Fruit fly (Drosophila melanogaster): ENCODE data around the gene Acox3.

Gene Acox3

DNA sequence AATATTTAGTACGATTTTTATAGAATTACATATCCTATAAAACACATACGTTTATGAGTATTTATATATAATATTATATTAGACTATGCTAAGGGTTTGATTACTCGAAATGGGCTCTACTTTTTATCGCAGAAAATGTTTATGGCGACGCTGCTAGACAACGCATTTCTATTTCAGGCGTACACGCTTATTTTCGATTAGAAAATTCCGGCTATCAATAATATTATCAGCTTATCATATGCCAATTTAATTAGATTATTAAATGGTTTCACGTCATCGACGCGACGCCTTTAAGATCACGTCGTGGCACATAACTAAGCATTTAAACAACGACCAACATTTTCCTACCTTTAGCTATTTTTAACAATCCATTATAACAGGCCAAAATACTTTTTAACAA lies 21.9 kb downstream of the Acox3 start:
- TF ChIP-seq exex (tag; optimal IDR thresholded peaks at IDR 0.05) (peak; percentile 95), sd (tag; optimal IDR thresholded peaks at IDR 0.05) (peak; percentile 37), Jarid2 (GFP tag; optimal IDR thresholded peaks at IDR 0.05) (no peak), jumu (GFP tag; optimal IDR thresholded peaks at IDR 0.05) (no peak), CG34376 (GFP tag; optimal IDR thresholded peaks at IDR 0.05) (peak; percentile 40), mirr (GFP tag; optimal IDR thresholded peaks at IDR 0.05) (peak; percentile 40), rib (GFP tag; IDR thresholded peaks at IDR 0.05) (no peak)

DNA sequence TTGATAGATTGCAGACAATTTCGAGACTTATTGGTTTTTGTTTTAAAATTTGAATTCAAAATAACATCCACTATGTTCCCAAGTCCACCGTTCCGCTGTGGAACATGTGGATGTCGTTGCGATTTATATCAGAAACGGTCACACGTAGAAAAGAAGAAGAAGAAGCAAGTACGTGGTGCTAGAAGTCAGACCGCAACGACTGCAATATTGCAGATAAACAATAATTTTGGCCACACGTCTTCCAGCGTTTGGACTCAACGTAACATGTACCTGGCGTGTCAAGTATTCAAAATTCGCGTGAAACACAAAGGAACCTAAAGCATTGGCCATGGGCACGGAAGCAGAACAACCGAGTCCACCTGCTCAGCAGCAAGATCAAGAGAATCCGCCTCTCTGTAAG lies 24.0 kb downstream of the Acox3 start, which contains the start of gene Fic:
Gene Fic, plus strand, starts transcription at position 139 of the 400 bp plus-strand sequence.
- no peak for TF ChIP-seq Dip2 (GFP tag; IDR thresholded peaks at IDR 0.05)
- no peak for TF ChIP-seq dimm (GFP tag; IDR thresholded peaks at IDR 0.05)
- peak; percentile 90 for TF ChIP-seq Xbp1 (GFP tag; optimal IDR thresholded peaks at IDR 0.05)
- TF ChIP-seq CG14710 (tag; optimal IDR thresholded peaks at IDR 0.05), result no peak
- peak; percentile 4 for TF ChIP-seq CG12659 (GFP tag; optimal IDR thresholded peaks at IDR 0.05)
- TF ChIP-seq MESR4 (GFP tag; optimal IDR thresholded peaks at IDR 0.05), result peak; percentile 85
- TF ChIP-seq ash1 (GFP tag; optimal IDR thresholded peaks at IDR 0.05), result no peak
- no peak for TF ChIP-seq CG11398 (GFP tag; optimal IDR thresholded peaks at IDR 0.05)
- peak; percentile 26 for TF ChIP-seq YL-1 (GFP tag; optimal IDR thresholded peaks at IDR 0.05)
- no peak; the same call in 1 of the 2 replicates for TF ChIP-seq Scr (GFP tag; IDR thresholded peaks at IDR 0.05; ENCODE audit: partially characterized antibody)
- peak; percentile 16 for TF ChIP-seq trem (tag; optimal IDR thresholded peaks at IDR 0.05)
- no peak for TF ChIP-seq HLH3B (GFP tag; IDR thresholded peaks at IDR 0.05)
- TF ChIP-seq CG14860 (GFP tag; IDR thresholded peaks at IDR 0.05; ENCODE audit: partially characterized antibody), result no peak
- TF ChIP-seq Mrtf (GFP tag; IDR thresholded peaks at IDR 0.05), result no peak
- peak; percentile 22; the same call in 2 of the 3 replicates for TF ChIP-seq CG34224 (GFP tag; IDR thresholded peaks at IDR 0.05; ENCODE audit: partially characterized antibody)
- peak; percentile 58; the same call in 1 of the 2 replicates for TF ChIP-seq CG13287 (GFP tag; IDR thresholded peaks at IDR 0.05; ENCODE audit: partially characterized antibody)
- TF ChIP-seq kni (GFP tag; optimal IDR thresholded peaks at IDR 0.05), result no peak
- TF ChIP-seq Lhr (GFP tag; optimal IDR thresholded peaks at IDR 0.05), result no peak
- TF ChIP-seq CG17829 (tag; optimal IDR thresholded peaks at IDR 0.05), result peak; percentile 0
- TF ChIP-seq CG12236 (GFP tag; optimal IDR thresholded peaks at IDR 0.05), result no peak
- no peak for TF ChIP-seq Chrac-16 (GFP tag; optimal IDR thresholded peaks at IDR 0.05)
- no peak for TF ChIP-seq BEAF-32 (GFP tag; optimal IDR thresholded peaks at IDR 0.05)
- no peak for TF ChIP-seq lmd (GFP tag; IDR thresholded peaks at IDR 0.05)
- peak; percentile 60 for TF ChIP-seq E2f2 (GFP tag; IDR thresholded peaks at IDR 0.05)
- TF ChIP-seq CG12219 (GFP tag; optimal IDR thresholded peaks at IDR 0.05), result no peak
- TF ChIP-seq stc (GFP tag; IDR thresholded peaks at IDR 0.05), result peak; percentile 27; the same call in 1 of the 2 replicates
- no peak for TF ChIP-seq CG17612 (GFP tag; IDR thresholded peaks at IDR 0.05)
- TF ChIP-seq CG1602 (GFP tag; optimal IDR thresholded peaks at IDR 0.05), result no peak
- peak; percentile 97 for TF ChIP-seq CG17385 (GFP tag; optimal IDR thresholded peaks at IDR 0.05)
- no peak for TF ChIP-seq CG17186 (GFP tag; optimal IDR thresholded peaks at IDR 0.05)
- TF ChIP-seq CG8359 (GFP tag; optimal IDR thresholded peaks at IDR 0.05; ENCODE audit: borderline replicate concordance), result no peak
- peak; percentile 87 for TF ChIP-seq stwl (tag; optimal IDR thresholded peaks at IDR 0.05)
- peak; percentile 22; the same call in 1 of the 3 replicates for TF ChIP-seq CG34422 (GFP tag; IDR thresholded peaks at IDR 0.05)
- no peak for TF ChIP-seq Dek (tag; optimal IDR thresholded peaks at IDR 0.05)
- peak; percentile 69; the same call in 2 of the 4 replicates for TF ChIP-seq chinmo (GFP tag; IDR thresholded peaks at IDR 0.05; ENCODE audit: partially characterized antibody)
- TF ChIP-seq CG2120 (GFP tag; optimal IDR thresholded peaks at IDR 0.05), result no peak
- TF ChIP-seq CG4282 (GFP tag; optimal IDR thresholded peaks at IDR 0.05), result no peak
- no peak for TF ChIP-seq D19B (GFP tag; optimal IDR thresholded peaks at IDR 0.05)
- TF ChIP-seq CG2202 (tag; optimal IDR thresholded peaks at IDR 0.05), result no peak
- no peak for TF ChIP-seq ATbp (GFP tag; optimal IDR thresholded peaks at IDR 0.05)
- TF ChIP-seq Atf6 (GFP tag; IDR thresholded peaks at IDR 0.05), result 0 out of 2 replicates have a peak, but pooled peaks have one; percentile 18
- TF ChIP-seq CG4617 (GFP tag; optimal IDR thresholded peaks at IDR 0.05; ENCODE audit: borderline replicate concordance), result peak; percentile 67

Measured in whole organism, embryonic.